Fruit fly (Drosophila melanogaster) whole organism, embryonic: ENCODE data around the gene CG34284.

Source experiments
- Bdp1 ChIP-seq: fragments of 200-800 bp; sonication (Bioruptor generic); optimal IDR thresholded peaks from 3 replicates; lab custom pipeline; 2016; ENCODE audit warnings: missing biosample characterization, missing genetic modification characterization
- CG11504 ChIP-seq: fragments of 200-800 bp; sonication (Bioruptor generic); optimal IDR thresholded peaks from 3 replicates; lab custom pipeline; 2019; ENCODE audit warnings: missing biosample characterization, mild to moderate bottlenecking, missing genetic modification characterization, moderate library complexity
- CG12391 ChIP-seq: fragments of 200-800 bp; sonication (Bioruptor generic); optimal IDR thresholded peaks from 3 replicates; lab custom pipeline; 2018; ENCODE audit warnings: missing biosample characterization, mild to moderate bottlenecking, missing genetic modification characterization, moderate library complexity
- CG14441 ChIP-seq: fragments of 200-800 bp; sonication (Bioruptor generic); IDR thresholded peaks from 2 replicates; pipeline ENCODE4 v1.3.6; 2022; ENCODE audit warnings: missing biosample characterization, missing genetic modification characterization
- CG15073 ChIP-seq: fragments of 200-800 bp; sonication (Bioruptor generic); optimal IDR thresholded peaks from 2 replicates; lab custom pipeline; 2016; ENCODE audit warnings: missing biosample characterization, missing genetic modification characterization
- CG2678 ChIP-seq: fragments of 200-800 bp; sonication (Bioruptor generic); optimal IDR thresholded peaks from 3 replicates; lab custom pipeline; 2019; ENCODE audit warnings: missing biosample characterization, mild to moderate bottlenecking, missing genetic modification characterization, moderate library complexity
- CG2875 ChIP-seq: fragments of 200-800 bp; sonication (Bioruptor generic); optimal IDR thresholded peaks from 2 replicates; lab custom pipeline; 2017; ENCODE audit warnings: missing biosample characterization, mild to moderate bottlenecking, missing genetic modification characterization, missing genetic modification reagents
- CG31224 ChIP-seq: fragments of 200-800 bp; sonication (Bioruptor generic); IDR thresholded peaks from 2 replicates; pipeline ENCODE4 v1.3.6; 2022; ENCODE audit warnings: missing biosample characterization, missing genetic modification characterization
- CG31441 ChIP-seq: fragments of 200-800 bp; sonication (Bioruptor generic); IDR thresholded peaks from 2 replicates; pipeline ENCODE4 v1.3.6; 2022; ENCODE audit warnings: missing biosample characterization, missing genetic modification characterization
- CG34422 ChIP-seq: fragments of 200-800 bp; sonication (Bioruptor generic); IDR thresholded peaks from 3 replicates; pipeline ENCODE4 v1.3.6; 2022; ENCODE audit warnings: missing biosample characterization, missing genetic modification characterization
- CG6272 ChIP-seq: fragments of 200-800 bp; sonication (Bioruptor generic); IDR thresholded peaks from 2 replicates; pipeline ENCODE4 v1.3.6; 2022; ENCODE audit warnings: missing biosample characterization, missing genetic modification characterization
- CG6654 ChIP-seq: fragments of 200-800 bp; sonication (Bioruptor generic); optimal IDR thresholded peaks from 2 replicates; lab custom pipeline; 2017; ENCODE audit warnings: missing biosample characterization, mild to moderate bottlenecking, missing genetic modification characterization
- CG8478 ChIP-seq: fragments of >200 bp; optimal IDR thresholded peaks from 2 replicates; lab custom pipeline; 2018
- CG8924 ChIP-seq: fragments of 200-800 bp; optimal IDR thresholded peaks from 3 replicates; lab custom pipeline; 2019; ENCODE audit warnings: missing biosample characterization, mild to moderate bottlenecking, missing genetic modification characterization, moderate library complexity
- CG9817 ChIP-seq: fragments of 200-800 bp; sonication (Bioruptor generic); optimal IDR thresholded peaks from 2 replicates; lab custom pipeline; 2018; ENCODE audit warnings: missing biosample characterization, mild to moderate bottlenecking, missing genetic modification characterization, moderate library complexity
- Dbx ChIP-seq: fragments of 200-800 bp; sonication (Bioruptor generic); IDR thresholded peaks from 3 replicates; pipeline ENCODE4 v1.3.6; 2022; ENCODE audit warnings: missing biosample characterization, missing genetic modification characterization
- Deaf1 ChIP-seq: fragments of 200-800 bp; optimal IDR thresholded peaks from 3 replicates; lab custom pipeline; 2019; ENCODE audit warnings: missing biosample characterization, mild to moderate bottlenecking, missing genetic modification characterization, moderate library complexity
- Dref ChIP-seq: fragments of 200-800 bp; sonication (Bioruptor generic); IDR thresholded peaks from 2 replicates; pipeline ENCODE4 v1.3.6; 2022; ENCODE audit warnings: missing biosample characterization, missing genetic modification characterization
- E2f1 ChIP-seq: fragments of 200-800 bp; sonication (Bioruptor generic); IDR thresholded peaks from 2 replicates; pipeline ENCODE4 v1.3.6; 2022; ENCODE audit warnings: missing biosample characterization, missing genetic modification characterization
- Fer3 ChIP-seq: fragments of 200-800 bp; sonication (Bioruptor generic); optimal IDR thresholded peaks from 2 replicates; lab custom pipeline; 2018; ENCODE audit warnings: missing biosample characterization, mild to moderate bottlenecking, missing genetic modification characterization, moderate library complexity
- Gug ChIP-seq: fragments of 200-800 bp; sonication (Bioruptor generic); IDR thresholded peaks from 4 replicates; pipeline ENCODE4 v1.3.6; 2022; ENCODE audit warnings: missing biosample characterization, missing genetic modification characterization
- Hmx ChIP-seq: fragments of 200-800 bp; sonication (Bioruptor generic); optimal IDR thresholded peaks from 2 replicates; lab custom pipeline; 2016; ENCODE audit warnings: missing biosample characterization, missing genetic modification characterization
- Med ChIP-seq: fragments of 200-800 bp; sonication (Bioruptor generic); peaks from one replicate; lab custom pipeline; 2016; ENCODE audit warnings: missing biosample characterization, missing genetic modification characterization, mild to moderate bottlenecking, inconsistent platforms, moderate library complexity
- NC2β ChIP-seq: fragments of 200-800 bp; sonication (Bioruptor generic); optimal IDR thresholded peaks from 2 replicates; lab custom pipeline; 2016; ENCODE audit warnings: missing biosample characterization, missing genetic modification characterization
- Oli ChIP-seq: fragments of 200-800 bp; sonication (Bioruptor generic); optimal IDR thresholded peaks from 2 replicates; lab custom pipeline; 2018; ENCODE audit warnings: missing biosample characterization, mild to moderate bottlenecking, missing genetic modification characterization, moderate library complexity
- PHDP ChIP-seq: fragments of 200-800 bp; sonication (Bioruptor generic); optimal IDR thresholded peaks from 3 replicates; lab custom pipeline; 2018; ENCODE audit warnings: missing biosample characterization, mild to moderate bottlenecking, missing genetic modification characterization, moderate library complexity
- Ravus ChIP-seq: fragments of 200-800 bp; sonication (Bioruptor generic); IDR thresholded peaks from 2 replicates; pipeline ENCODE4 v1.3.6; 2022; ENCODE audit warnings: missing biosample characterization, missing genetic modification characterization
- Rfx ChIP-seq: fragments of 200-800 bp; sonication (Bioruptor generic); IDR thresholded peaks from 2 replicates; pipeline ENCODE4 v1.3.6; 2022; ENCODE audit warnings: missing biosample characterization, missing genetic modification characterization
- Rx ChIP-seq: fragments of 200-800 bp; sonication (Bioruptor generic); IDR thresholded peaks from 2 replicates; pipeline ENCODE4 v1.3.6; 2022; ENCODE audit warnings: missing biosample characterization, missing genetic modification characterization
- Sin3A ChIP-seq: fragments of >200 bp; optimal IDR thresholded peaks from 2 replicates; lab custom pipeline; 2018
- Taf1 ChIP-seq: fragments of 200-800 bp; sonication (Bioruptor generic); IDR thresholded peaks from 2 replicates; pipeline ENCODE4 v1.3.6; 2022; ENCODE audit warnings: missing biosample characterization, missing genetic modification characterization
- Tbp ChIP-seq: fragments of >200 bp; optimal IDR thresholded peaks from 2 replicates; lab custom pipeline; 2018; ENCODE audit warnings: missing biosample characterization, missing genetic modification characterization
- Trl ChIP-seq, 3 experiments: fragments of >200 bp in 2 of 3; fragments of 200-800 bp in 1 of 3; sonication (Bioruptor generic) in 1 of 3; optimal IDR thresholded peaks; 2 replicates in 1 of 3; 3 replicates in 2 of 3; lab custom pipeline; 2016 to 2017; ENCODE audit warnings: missing biosample characterization in 1 of 3, missing genetic modification characterization in 1 of 3
- danr ChIP-seq: fragments of 200-800 bp; sonication (Bioruptor generic); IDR thresholded peaks from 2 replicates; pipeline ENCODE4 v1.3.6; 2022; ENCODE audit warnings: missing biosample characterization, missing genetic modification characterization
- dysf ChIP-seq: fragments of 200-800 bp; sonication (Bioruptor generic); IDR thresholded peaks from 3 replicates; pipeline ENCODE4 v1.3.6; 2022; ENCODE audit warnings: missing biosample characterization, missing genetic modification characterization
- fd64A ChIP-seq: fragments of 200-800 bp; sonication (Bioruptor generic); optimal IDR thresholded peaks from 3 replicates; lab custom pipeline; 2018; ENCODE audit warnings: missing biosample characterization, mild to moderate bottlenecking, missing genetic modification characterization
- fru ChIP-seq: fragments of >200 bp; optimal IDR thresholded peaks from 2 replicates; lab custom pipeline; 2017
- gem ChIP-seq: fragments of 200-800 bp; sonication (Bioruptor generic); optimal IDR thresholded peaks from 2 replicates; lab custom pipeline; 2019; ENCODE audit warnings: missing biosample characterization, mild to moderate bottlenecking, missing genetic modification characterization, moderate library complexity
- gsb ChIP-seq: fragments of 200-800 bp; sonication (Bioruptor generic); IDR thresholded peaks from 2 replicates; pipeline ENCODE4 v1.3.6; 2022; ENCODE audit warnings: missing biosample characterization, missing genetic modification characterization
- maf-S ChIP-seq: fragments of 200-800 bp; sonication (Bioruptor generic); optimal IDR thresholded peaks from 2 replicates; lab custom pipeline; 2016; ENCODE audit warnings: missing biosample characterization, missing genetic modification characterization
- pho ChIP-seq: fragments of 200-800 bp; sonication (Bioruptor generic); optimal IDR thresholded peaks from 2 replicates; lab custom pipeline; 2016; ENCODE audit warnings: missing biosample characterization, missing genetic modification characterization
- ranshi ChIP-seq: fragments of 200-800 bp; sonication (Bioruptor generic); IDR thresholded peaks from 2 replicates; pipeline ENCODE4 v1.3.6; 2022; ENCODE audit warnings: missing biosample characterization, missing genetic modification characterization
- slp2 ChIP-seq: fragments of 200-800 bp; sonication (Bioruptor generic); optimal IDR thresholded peaks from 2 replicates; lab custom pipeline; 2016; ENCODE audit warnings: missing biosample characterization, missing genetic modification characterization
- sob ChIP-seq: fragments of 200-800 bp; sonication (Bioruptor generic); IDR thresholded peaks from 2 replicates; pipeline ENCODE4 v1.3.6; 2022; ENCODE audit warnings: missing biosample characterization, missing genetic modification characterization
- tap ChIP-seq: fragments of 200-800 bp; optimal IDR thresholded peaks from 3 replicates; lab custom pipeline; 2019; ENCODE audit warnings: missing biosample characterization, mild to moderate bottlenecking, missing genetic modification characterization, moderate library complexity
- toy ChIP-seq: fragments of 200-800 bp; sonication (Bioruptor generic); IDR thresholded peaks from 2 replicates; pipeline ENCODE4 v1.3.6; 2022; ENCODE audit warnings: missing biosample characterization, missing genetic modification characterization
- trem ChIP-seq: fragments of 200-800 bp; optimal IDR thresholded peaks from 3 replicates; lab custom pipeline; 2019; ENCODE audit warnings: missing biosample characterization, mild to moderate bottlenecking, missing genetic modification characterization, moderate library complexity
- vvl ChIP-seq: fragments of 200-800 bp; sonication (Bioruptor generic); IDR thresholded peaks from 2 replicates; pipeline ENCODE4 v1.3.6; 2022; ENCODE audit warnings: missing biosample characterization, missing genetic modification characterization
- z ChIP-seq: fragments of 200-800 bp; sonication (Bioruptor generic); IDR thresholded peaks from 3 replicates; pipeline ENCODE4 v1.3.6; 2022; ENCODE audit warnings: missing biosample characterization, missing genetic modification characterization

The CG34284 gene

dm6 chr3R:18899123-18899522 lies 3.6 kb downstream of the CG34284 start, which contains the start of gene Rh2 (continued):
- TF ChIP-seq maf-S (GFP tag; lab: Kevin White, UChicago) (no peak), CG12391 (tag; lab: Kevin White, UChicago) (no peak)

DNA sequence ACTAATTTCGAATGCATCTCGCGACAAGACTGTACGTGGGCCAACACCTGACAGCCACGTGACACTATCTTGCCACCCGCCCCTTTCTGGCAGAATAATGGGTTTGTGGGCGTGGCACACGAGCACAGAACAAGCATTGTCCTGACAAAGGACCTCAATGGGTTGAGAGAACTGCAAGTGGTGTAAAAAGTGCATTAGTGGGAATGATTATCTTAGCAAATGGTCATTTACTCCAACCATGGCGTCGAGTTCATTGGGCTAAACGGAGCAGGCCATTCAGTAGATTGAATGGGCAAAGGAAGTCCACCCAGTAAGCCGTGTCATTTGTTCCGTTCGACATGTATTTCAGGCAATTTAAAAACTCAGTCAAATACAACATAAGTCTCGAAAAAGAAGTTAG lies 4.9 kb downstream of the CG34284 start, which contains the start of gene CG14297:
CG14297 (plus strand) TSS at position 301 of the 400 bp plus-strand sequence.
- no peak for TF ChIP-seq CG15073 (GFP tag; lab: Kevin White, UChicago)
- no peak for TF ChIP-seq Tbp (GFP tag; lab: Kevin White, UChicago)
- no peak for TF ChIP-seq Bdp1 (GFP tag; lab: Kevin White, UChicago)
- TF ChIP-seq CG2875 (GFP tag; lab: Kevin White, UChicago): no peak
- TF ChIP-seq CG6654: no peak
- no peak for TF ChIP-seq Hmx
- TF ChIP-seq Sin3A (lab: Kevin White, UChicago): no peak
- no peak for TF ChIP-seq NC2β (GFP tag; lab: Kevin White, UChicago)
- no peak for TF ChIP-seq CG8478 (lab: Kevin White, UChicago)
- no peak for TF ChIP-seq Trl (optimal IDR thresholded peaks at IDR 0.05; lab: Kevin White, UChicago)
- TF ChIP-seq Trl (GFP tag; optimal IDR thresholded peaks at IDR 0.05; lab: Kevin White, UChicago): no peak
- TF ChIP-seq PHDP: no peak

- TF ChIP-seq Fer3 (tag; lab: Kevin White, UChicago): peak; percentile 51
- peak; percentile 70 for TF ChIP-seq toy (GFP tag; lab: Robert Waterston, UW)
- no peak for TF ChIP-seq tap
- peak; percentile 87 for TF ChIP-seq Rfx (GFP tag; lab: Robert Waterston, UW)
- TF ChIP-seq slp2 (GFP tag; lab: Kevin White, UChicago): no peak
- peak; percentile 40 for TF ChIP-seq CG11504
- no peak for TF ChIP-seq PHDP
- TF ChIP-seq danr (GFP tag; lab: Robert Waterston, UW): peak; percentile 74
- TF ChIP-seq Gug (GFP tag; lab: Robert Waterston, UW): peak; percentile 76
- peak; percentile 55 for TF ChIP-seq Rx (GFP tag; lab: Robert Waterston, UW)
- no peak for TF ChIP-seq CG6654
- TF ChIP-seq maf-S (GFP tag; lab: Kevin White, UChicago): no peak
- peak; percentile 71 for TF ChIP-seq gsb
- peak; percentile 81; the same call in 1 of the 2 replicates for TF ChIP-seq vvl (GFP tag; lab: Robert Waterston, UW)
- peak; percentile 52 for TF ChIP-seq Ravus
- TF ChIP-seq Dbx (GFP tag; lab: Robert Waterston, UW): peak; percentile 61; the same call in 2 of the 3 replicates
- TF ChIP-seq trem (tag; lab: Kevin White, UChicago): no peak
- peak; percentile 23 for TF ChIP-seq Med (GFP tag; lab: Kevin White, UChicago)
- TF ChIP-seq fd64A: no peak
- TF ChIP-seq Deaf1 (tag; lab: Kevin White, UChicago): peak; percentile 41
- peak; percentile 77 for TF ChIP-seq dysf (GFP tag; lab: Robert Waterston, UW)
- TF ChIP-seq CG9817 (tag; lab: Kevin White, UChicago): peak; percentile 23
- no peak for TF ChIP-seq fru
- peak; percentile 51 for TF ChIP-seq CG2678 (tag; lab: Kevin White, UChicago)
- peak; percentile 78; the same call in 1 of the 2 replicates for TF ChIP-seq ranshi (GFP tag; lab: Robert Waterston, UW)
- peak; percentile 70; the same call in 1 of the 2 replicates for TF ChIP-seq Taf1
- TF ChIP-seq CG34422 (GFP tag; lab: Robert Waterston, UW): peak; percentile 37; the same call in 1 of the 3 replicates
- TF ChIP-seq sob (GFP tag; lab: Robert Waterston, UW): peak; percentile 86
- peak; percentile 37; the same call in 1 of the 2 replicates for TF ChIP-seq CG31224
- TF ChIP-seq gem (tag; lab: Kevin White, UChicago): peak; percentile 61
- peak; percentile 89 for TF ChIP-seq CG6272 (GFP tag; lab: Robert Waterston, UW)
- TF ChIP-seq CG14441 (GFP tag; lab: Robert Waterston, UW): peak; percentile 82
- TF ChIP-seq CG31441 (GFP tag; lab: Robert Waterston, UW): peak; percentile 55
- no peak for TF ChIP-seq pho
- TF ChIP-seq E2f1 (GFP tag; lab: Robert Waterston, UW): peak; percentile 68
- peak; percentile 23; the same call in 1 of the 2 replicates for TF ChIP-seq Dref (GFP tag; lab: Robert Waterston, UW)
- no peak for TF ChIP-seq z (GFP tag; lab: Robert Waterston, UW)
- peak; percentile 37 for TF ChIP-seq CG8924
- TF ChIP-seq Oli: no peak
Measured at dm6 chr3R:18895227-18895626, 7.5 kb downstream of the CG34284 start.
